Worm (Caenorhabditis elegans) whole organism, L2 larva: ENCODE results near the gene srj-42.

Experiments
- R02D3.7 ChIP-seq: fragments of 150-350 bp; optimal IDR thresholded peaks from 2 replicates; lab custom pipeline; 2014; ENCODE audit warnings: missing biosample characterization, missing genetic modification characterization
- alr-1 ChIP-seq: fragments of 150-350 bp; optimal IDR thresholded peaks from 2 replicates; lab custom pipeline; 2014; ENCODE audit warnings: missing biosample characterization, missing genetic modification characterization
- aly-2 ChIP-seq: fragments of 150-350 bp; optimal IDR thresholded peaks from 2 replicates; lab custom pipeline; 2014; ENCODE audit warnings: missing biosample characterization, missing genetic modification characterization
- ceh-82 ChIP-seq: fragments of 150-350 bp; optimal IDR thresholded peaks from 2 replicates; lab custom pipeline; 2014; ENCODE audit warnings: missing biosample characterization, missing genetic modification characterization
- elt-3 ChIP-seq: sonication (generic microtip); optimal IDR thresholded peaks from 2 replicates; lab custom pipeline; 2017; ENCODE audit warnings: missing biosample characterization, missing genetic modification characterization
- lin-13 ChIP-seq: fragments of 150-350 bp; optimal IDR thresholded peaks from 2 replicates; lab custom pipeline; 2014; ENCODE audit warnings: missing biosample characterization, missing genetic modification reagents, missing genetic modification characterization
- unc-62 ChIP-seq: fragments of 150-350 bp; optimal IDR thresholded peaks from 2 replicates; lab custom pipeline; 2014; ENCODE audit warnings: missing biosample characterization, missing genetic modification reagents, missing genetic modification characterization

DNA sequence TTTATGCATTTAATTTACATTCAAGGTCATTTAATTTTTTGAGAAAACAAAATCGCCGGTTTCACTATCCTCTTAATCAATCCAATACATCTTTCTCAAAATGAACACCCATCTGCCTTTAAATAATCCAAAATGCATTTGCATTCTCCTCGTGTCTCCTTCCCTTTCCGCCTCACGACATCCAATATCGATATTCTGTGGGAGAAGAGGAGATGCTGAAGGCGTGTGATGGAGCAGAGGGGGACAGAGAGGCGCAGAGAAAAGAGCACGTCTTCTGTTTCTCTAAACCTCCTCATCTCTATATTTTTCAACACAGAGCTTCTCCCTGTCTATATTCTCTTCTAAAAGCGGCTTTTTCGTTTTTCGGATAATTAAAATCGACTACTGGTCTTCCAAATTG is 7.5 kb upstream of the srj-42 start, which contains the start of gene Y73F8A.5:
- TF ChIP-seq alr-1 (tag; lab: Kevin White, UChicago) (no peak), elt-3 (tag; lab: Kevin White, UChicago) (no peak), lin-13 (no peak), R02D3.7 (no peak), unc-62 (GFP tag; lab: Kevin White, UChicago) (no peak), ceh-82 (tag; lab: Kevin White, UChicago) (no peak), aly-2 (tag; lab: Kevin White, UChicago) (no peak)
